Fruit fly (Drosophila melanogaster) whole organism, adult: Measurements from ENCODE around the gene CG31174.

ENCODE experiments used
- CG11617 ChIP-seq: fragments of 200-800 bp; sonication (Bioruptor generic); optimal IDR thresholded peaks from 2 replicates; lab custom pipeline; 2017; ENCODE audit warnings: mild to moderate bottlenecking, missing biosample characterization, missing genetic modification reagents, missing genetic modification characterization
- CG12768 ChIP-seq: fragments of 200-800 bp; sonication (Bioruptor generic); optimal IDR thresholded peaks from 2 replicates; lab custom pipeline; 2017; ENCODE audit warnings: missing biosample characterization, missing genetic modification characterization, mild to moderate bottlenecking, moderate library complexity, missing genetic modification reagents
- CG14711 ChIP-seq: fragments of 200-800 bp; sonication (Bioruptor generic); optimal IDR thresholded peaks from 2 replicates; lab custom pipeline; 2018; ENCODE audit warnings: missing biosample characterization, mild to moderate bottlenecking, missing genetic modification characterization, moderate library complexity
- CG1620 ChIP-seq: fragments of 200-800 bp; sonication (Bioruptor generic); optimal IDR thresholded peaks from 2 replicates; lab custom pipeline; 2016; ENCODE audit warnings: missing biosample characterization, missing genetic modification characterization
- CG33017 ChIP-seq: fragments of 200-800 bp; sonication (Bioruptor generic); optimal IDR thresholded peaks from 2 replicates; lab custom pipeline; 2018; ENCODE audit warnings: missing biosample characterization, mild to moderate bottlenecking, missing genetic modification characterization, moderate library complexity
- CG5204 ChIP-seq: fragments of 200-800 bp; sonication (Bioruptor generic); optimal IDR thresholded peaks from 2 replicates; lab custom pipeline; 2016; ENCODE audit warnings: missing biosample characterization, missing genetic modification characterization
- CG7045 ChIP-seq: fragments of 200-800 bp; sonication (Bioruptor generic); optimal IDR thresholded peaks from 2 replicates; lab custom pipeline; 2017; ENCODE audit warnings: missing biosample characterization, mild to moderate bottlenecking, missing genetic modification characterization
- CG7101 ChIP-seq: fragments of 200-800 bp; sonication (Bioruptor generic); optimal IDR thresholded peaks from 2 replicates; lab custom pipeline; 2018; ENCODE audit warnings: missing biosample characterization, mild to moderate bottlenecking, missing genetic modification characterization, moderate library complexity
- Clk ChIP-seq: fragments of 200-800 bp; sonication (Bioruptor generic); optimal IDR thresholded peaks from 2 replicates; lab custom pipeline; 2017; ENCODE audit warnings: missing biosample characterization, missing genetic modification characterization
- Crg-1 ChIP-seq: fragments of 200-800 bp; sonication (Bioruptor generic); optimal IDR thresholded peaks from 2 replicates; lab custom pipeline; 2016; ENCODE audit warnings: missing biosample characterization, missing genetic modification characterization
- Hr96 ChIP-seq: fragments of 200-800 bp; sonication (Bioruptor generic); optimal IDR thresholded peaks from 2 replicates; lab custom pipeline; 2016; ENCODE audit warnings: missing biosample characterization, missing genetic modification characterization
- Mnt ChIP-seq: fragments of 200-800 bp; sonication (Bioruptor generic); optimal IDR thresholded peaks from 2 replicates; lab custom pipeline; 2016; ENCODE audit warnings: missing biosample characterization, mild to moderate bottlenecking, missing genetic modification characterization
- bab1 ChIP-seq: fragments of 200-800 bp; sonication (Bioruptor generic); optimal IDR thresholded peaks from 3 replicates; lab custom pipeline; 2019; ENCODE audit warnings: missing biosample characterization, mild to moderate bottlenecking, missing genetic modification characterization, moderate library complexity
- cic ChIP-seq: fragments of 200-800 bp; sonication (Bioruptor generic); optimal IDR thresholded peaks from 2 replicates; lab custom pipeline; 2017; ENCODE audit warnings: missing biosample characterization, mild to moderate bottlenecking, missing genetic modification characterization, moderate library complexity
- cnc ChIP-seq, 2 experiments: fragments of >200 bp; optimal IDR thresholded peaks; 2 replicates each; lab custom pipeline; 2017
- kay ChIP-seq: fragments of 200-800 bp; sonication (Bioruptor generic); peaks from one replicate; lab custom pipeline; 2016; ENCODE audit warnings: missing biosample characterization, missing genetic modification characterization, borderline replicate concordance
- ovo ChIP-seq: fragments of 200-800 bp; sonication (Bioruptor generic); optimal IDR thresholded peaks from 2 replicates; lab custom pipeline; 2016; ENCODE audit warnings: missing biosample characterization, missing genetic modification characterization
- pad ChIP-seq: fragments of 200-800 bp; sonication (Bioruptor generic); optimal IDR thresholded peaks from 3 replicates; lab custom pipeline; 2017; ENCODE audit warnings: missing biosample characterization, missing genetic modification characterization, mild to moderate bottlenecking, moderate library complexity, missing genetic modification reagents
- tj ChIP-seq: fragments of 200-800 bp; sonication (Bioruptor generic); optimal IDR thresholded peaks from 3 replicates; lab custom pipeline; 2017; ENCODE audit warnings: missing biosample characterization, mild to moderate bottlenecking, missing genetic modification characterization, moderate library complexity
- toe ChIP-seq: fragments of 200-800 bp; sonication (Bioruptor generic); optimal IDR thresholded peaks from 2 replicates; lab custom pipeline; 2016; ENCODE audit warnings: missing biosample characterization, missing genetic modification characterization

The CG31174 gene

DNA sequence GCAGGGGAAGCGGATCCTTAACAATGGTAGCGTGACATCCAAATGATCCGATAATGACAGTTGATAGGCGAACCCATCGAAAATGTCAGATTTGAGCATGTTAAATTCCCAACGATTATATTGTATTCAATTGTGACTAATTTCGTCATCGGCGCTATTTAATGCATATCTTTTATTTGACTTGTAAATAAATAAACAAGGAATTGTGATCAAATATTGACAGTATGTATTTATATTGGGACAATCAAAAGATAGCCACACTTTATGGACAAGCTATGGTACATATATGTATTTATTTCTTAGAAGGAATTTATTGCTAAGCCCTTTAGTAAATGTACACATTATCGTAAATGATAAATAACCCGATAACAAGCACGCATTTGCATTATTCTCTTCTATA lies 44.2 kb downstream of the CG31174 start:
- TF ChIP-seq Mnt (GFP tag; lab: Kevin White, UChicago) (no peak), CG7101 (peak; percentile 30)

dm6 chr3R:21824407-21825006 lies 44.8 kb downstream of the CG31174 start:
- TF ChIP-seq kay (no peak), CG12768 (GFP tag; lab: Kevin White, UChicago) (no peak), CG11617 (GFP tag; lab: Kevin White, UChicago) (no peak), Hr96 (GFP tag; lab: Kevin White, UChicago) (no peak), bab1 (GFP tag; lab: Kevin White, UChicago) (no peak), toe (no peak), Crg-1 (no peak), CG7101 (no peak), CG7045 (GFP tag; lab: Kevin White, UChicago) (no peak)

DNA sequence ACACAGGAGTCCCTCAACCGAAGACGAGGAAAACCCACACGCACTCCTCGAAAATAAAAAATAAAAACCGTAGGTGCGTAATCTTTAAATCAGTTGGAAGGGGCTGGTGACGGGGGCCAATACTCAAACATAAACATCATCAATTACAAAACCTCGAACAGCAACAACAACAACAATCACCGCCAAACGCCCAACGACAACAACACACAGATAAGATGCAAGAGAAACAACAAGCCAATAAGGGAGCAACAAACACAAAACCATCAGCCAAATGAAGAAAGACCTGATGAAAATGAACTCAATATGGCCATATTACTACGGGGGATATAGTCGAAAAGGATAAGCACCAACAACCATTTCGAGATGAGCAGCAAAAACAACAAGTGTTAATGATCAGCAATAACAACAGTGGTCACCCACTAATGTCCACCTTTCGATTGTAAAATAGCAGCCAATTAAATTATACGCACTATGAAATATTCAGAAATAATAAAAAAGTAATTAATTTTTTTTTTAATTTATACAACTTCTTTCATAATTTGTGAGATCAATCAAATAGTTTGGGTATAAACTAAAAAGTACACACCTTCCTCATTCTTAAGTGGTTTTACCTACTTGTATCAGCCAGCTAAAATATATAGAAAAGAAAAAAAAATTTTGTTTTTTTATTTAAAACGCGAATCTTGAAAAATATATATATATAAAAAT lies 45.5 kb downstream of the CG31174 start:
- TF ChIP-seq CG14711 (tag; lab: Kevin White, UChicago) = peak; percentile 30
- no peak for TF ChIP-seq CG12768 (GFP tag; lab: Kevin White, UChicago)
- TF ChIP-seq toe = no peak

DNA sequence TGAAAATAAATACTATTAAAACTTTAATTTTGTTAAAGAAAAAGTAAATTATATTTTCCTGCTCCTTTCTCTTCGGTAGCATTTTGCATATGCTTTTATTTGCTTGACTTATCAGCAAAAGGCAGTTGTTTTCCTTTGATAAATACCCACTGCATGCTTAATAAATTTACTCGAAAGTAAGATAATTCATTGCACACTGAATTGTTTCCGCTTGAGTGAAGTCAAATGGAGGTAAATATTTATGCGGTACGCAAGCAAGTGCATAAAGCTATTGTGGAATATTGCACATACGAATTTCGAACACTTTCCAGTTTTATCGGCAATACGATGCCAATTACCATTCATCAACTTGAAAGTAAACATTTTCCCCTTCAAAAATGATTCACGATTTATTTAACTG lies 46.2 kb downstream of the CG31174 start:
- no peak for TF ChIP-seq CG1620 (GFP tag; lab: Kevin White, UChicago)
- TF ChIP-seq CG11617 (GFP tag; lab: Kevin White, UChicago) = no peak
- no peak for TF ChIP-seq pad (GFP tag; lab: Kevin White, UChicago)
- TF ChIP-seq CG7045 (GFP tag; lab: Kevin White, UChicago) = peak; percentile 67
- peak; percentile 22 for TF ChIP-seq CG12768 (GFP tag; lab: Kevin White, UChicago)
- TF ChIP-seq toe = no peak
- TF ChIP-seq CG5204 (GFP tag; lab: Kevin White, UChicago) = no peak
- TF ChIP-seq CG7101 = no peak
- TF ChIP-seq bab1 (GFP tag; lab: Kevin White, UChicago) = no peak
- no peak for TF ChIP-seq CG14711 (tag; lab: Kevin White, UChicago)
- peak; percentile 41 for TF ChIP-seq cic (GFP tag; lab: Kevin White, UChicago)
- TF ChIP-seq CG33017 (tag; lab: Kevin White, UChicago) = peak; percentile 6
- no peak for TF ChIP-seq Mnt (GFP tag; lab: Kevin White, UChicago)
- no peak for TF ChIP-seq tj (GFP tag; lab: Kevin White, UChicago)
- no peak for TF ChIP-seq Hr96 (GFP tag; lab: Kevin White, UChicago)
- TF ChIP-seq ovo = no peak
- no peak for TF ChIP-seq cnc (optimal IDR thresholded peaks at IDR 0.05; lab: Kevin White, UChicago)
- TF ChIP-seq Crg-1 = no peak
- peak; percentile 85 for TF ChIP-seq kay
- TF ChIP-seq Clk = no peak

DNA sequence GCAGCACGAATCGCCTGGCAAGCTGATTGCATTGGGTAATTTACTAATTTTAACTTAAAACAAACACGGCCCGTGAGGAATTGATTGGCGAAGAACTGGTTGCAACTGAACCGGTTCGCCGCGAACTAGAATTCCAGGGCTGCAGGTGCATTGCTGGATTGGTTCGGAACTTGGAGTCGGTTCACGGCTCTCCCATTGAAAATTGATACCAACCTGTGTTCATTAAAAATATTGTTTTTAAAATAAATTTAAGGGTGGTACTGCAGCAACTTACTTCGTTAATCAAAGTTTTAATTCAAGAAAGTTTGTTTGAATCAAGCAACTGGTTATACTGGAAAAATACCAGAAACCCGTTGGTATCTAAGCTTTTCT lies 46.8 kb downstream of the CG31174 start, which contains the start of gene CASK:
TSS of gene CASK (minus strand) at position 113 of the 372 bp plus-strand sequence.
- peak; percentile 4 for TF ChIP-seq bab1 (GFP tag; lab: Kevin White, UChicago)
- no peak for TF ChIP-seq Crg-1

dm6 chr3R:21821684-21822561 lies 47.4 kb downstream of the CG31174 start:
- TF ChIP-seq bab1 (GFP tag; lab: Kevin White, UChicago) = peak; percentile 42
- no peak for TF ChIP-seq CG11617 (GFP tag; lab: Kevin White, UChicago)
